Worm (Caenorhabditis elegans) whole organism, young adult: ENCODE results near the gene K08E4.3.

Source experiments
- B0261.1 ChIP-seq: sonication (generic microtip); optimal IDR thresholded peaks from 2 replicates; lab custom pipeline; 2016; ENCODE audit warnings: mild to moderate bottlenecking, missing genetic modification characterization, moderate library complexity, missing compliant biosample characterization
- D2030.7 ChIP-seq: fragments of 200-800 bp; sonication (Bioruptor generic); IDR thresholded peaks from 2 replicates; pipeline ENCODE4 v1.3.6; 2022; ENCODE audit warnings: missing genetic modification reagents, missing genetic modification characterization, missing compliant biosample characterization
- F33H1.4 ChIP-seq: fragments of 200-800 bp; sonication (Bioruptor generic); IDR thresholded peaks from 2 replicates; pipeline ENCODE4 v1.3.6; 2022; ENCODE audit warnings: missing genetic modification reagents, missing genetic modification characterization, missing compliant biosample characterization
- F37B4.10 ChIP-seq: fragments of 200-800 bp; sonication (Bioruptor generic); IDR thresholded peaks from 2 replicates; pipeline ENCODE4 v1.3.6; 2022; ENCODE audit warnings: missing genetic modification characterization, missing compliant biosample characterization
- F49E8.2 ChIP-seq: sonication (generic microtip); optimal IDR thresholded peaks from 3 replicates; lab custom pipeline; 2017; ENCODE audit warnings: missing genetic modification characterization, mild to moderate bottlenecking, missing compliant biosample characterization, antibody characterized with exemption, moderate library complexity; ENCODE audit not compliant: insufficient read depth
- F57C9.4 ChIP-seq: sonication (generic microtip); optimal IDR thresholded peaks from 2 replicates; lab custom pipeline; 2017; ENCODE audit warnings: mild to moderate bottlenecking, missing genetic modification characterization, missing compliant biosample characterization
- K11D2.4 ChIP-seq: fragments of 200-800 bp; sonication (Bioruptor generic); IDR thresholded peaks from 2 replicates; pipeline ENCODE4 v1.3.6; 2022; ENCODE audit warnings: missing genetic modification reagents, missing genetic modification characterization, missing compliant biosample characterization
- Y56A3A.18 ChIP-seq: fragments of 200-800 bp; sonication (Bioruptor generic); IDR thresholded peaks from 2 replicates; pipeline ENCODE4 v1.3.6; 2022; ENCODE audit warnings: missing genetic modification reagents, missing genetic modification characterization, missing compliant biosample characterization
- Y67H2A.10 ChIP-seq: fragments of 200-800 bp; sonication (Bioruptor generic); conservative IDR thresholded peaks from 2 replicates; pipeline ENCODE4 v1.3.6; 2022; ENCODE audit warnings: missing genetic modification reagents, missing genetic modification characterization, missing compliant biosample characterization
- ZK185.1 ChIP-seq: sonication (generic microtip); optimal IDR thresholded peaks from 2 replicates; lab custom pipeline; 2016; ENCODE audit warnings: mild to moderate bottlenecking, missing genetic modification characterization, missing compliant biosample characterization; ENCODE audit not compliant: poor library complexity, severe bottlenecking
- akir-1 ChIP-seq: fragments of 200-800 bp; sonication (Bioruptor generic); optimal IDR thresholded peaks from 2 replicates; lab custom pipeline; 2018; ENCODE audit warnings: mild to moderate bottlenecking, missing genetic modification characterization, moderate library complexity, missing compliant biosample characterization
- ama-1 ChIP-seq, 3 experiments: fragments of 150-350 bp in 1 of 3; sonication (generic microtip) in 2 of 3; optimal IDR thresholded peaks; 2 replicates each; lab custom pipeline; 2014 to 2018; ENCODE audit warnings: missing biosample characterization in 2 of 3, missing genetic modification characterization in 2 of 3, missing genetic modification reagents in 2 of 3
- athp-1 ChIP-seq: sonication (generic microtip); optimal IDR thresholded peaks from 2 replicates; lab custom pipeline; 2017; ENCODE audit warnings: mild to moderate bottlenecking, missing genetic modification characterization, missing compliant biosample characterization
- attf-5 ChIP-seq: fragments of 200-800 bp; sonication (Bioruptor generic); optimal IDR thresholded peaks from 2 replicates; lab custom pipeline; 2018; ENCODE audit warnings: mild to moderate bottlenecking, missing genetic modification characterization, missing compliant biosample characterization
- ceh-27 ChIP-seq: fragments of 200-800 bp; sonication (Bioruptor generic); optimal IDR thresholded peaks from 2 replicates; lab custom pipeline; 2018; ENCODE audit warnings: mild to moderate bottlenecking, missing genetic modification characterization, moderate library complexity, missing compliant biosample characterization
- ceh-91 ChIP-seq: fragments of 200-800 bp; sonication (Bioruptor generic); IDR thresholded peaks from 2 replicates; pipeline ENCODE4 v1.3.6; 2022; ENCODE audit warnings: missing genetic modification reagents, missing genetic modification characterization, missing compliant biosample characterization
- chd-7 ChIP-seq: sonication (generic microtip); optimal IDR thresholded peaks from 2 replicates; lab custom pipeline; 2016; ENCODE audit warnings: mild to moderate bottlenecking, missing genetic modification characterization, moderate library complexity, missing compliant biosample characterization
- die-1 ChIP-seq: sonication (generic microtip); optimal IDR thresholded peaks from 2 replicates; lab custom pipeline; 2016; ENCODE audit warnings: missing genotype, mild to moderate bottlenecking, missing genetic modification characterization, missing compliant biosample characterization
- dox-1 ChIP-seq: fragments of 200-800 bp; sonication (Bioruptor generic); IDR thresholded peaks from 2 replicates; pipeline ENCODE4 v1.3.6; 2022; ENCODE audit warnings: missing genetic modification reagents, missing genetic modification characterization, missing compliant biosample characterization
- dpl-1 ChIP-seq: fragments of 150-350 bp; optimal IDR thresholded peaks from 2 replicates; lab custom pipeline; 2014; ENCODE audit warnings: missing biosample characterization, missing genetic modification reagents, missing genetic modification characterization
- efl-1 ChIP-seq: fragments of 150-350 bp; optimal IDR thresholded peaks from 2 replicates; lab custom pipeline; 2014; ENCODE audit warnings: missing biosample characterization, missing genetic modification reagents, missing genetic modification characterization
- egl-44 ChIP-seq: fragments of 200-800 bp; sonication (Bioruptor generic); IDR thresholded peaks from 2 replicates; pipeline ENCODE4 v1.3.6; 2022; ENCODE audit warnings: missing genetic modification reagents, missing genetic modification characterization, missing compliant biosample characterization
- ets-4 ChIP-seq: fragments of 200-800 bp; sonication (Bioruptor generic); optimal IDR thresholded peaks from 2 replicates; lab custom pipeline; 2018; ENCODE audit warnings: mild to moderate bottlenecking, missing genetic modification characterization, missing compliant biosample characterization
- fkh-3 ChIP-seq: sonication (generic microtip); optimal IDR thresholded peaks from 2 replicates; lab custom pipeline; 2016; ENCODE audit warnings: mild to moderate bottlenecking, missing genetic modification characterization, missing compliant biosample characterization
- him-1 ChIP-seq: sonication (generic microtip); optimal IDR thresholded peaks from 2 replicates; lab custom pipeline; 2016; ENCODE audit warnings: missing genotype, missing genetic modification reagents, missing genetic modification characterization, missing compliant biosample characterization
- hmg-1.2 ChIP-seq: fragments of 200-800 bp; sonication (Bioruptor generic); IDR thresholded peaks from 2 replicates; pipeline ENCODE4 v1.3.6; 2022; ENCODE audit warnings: missing genetic modification reagents, missing genetic modification characterization, missing compliant biosample characterization
- hmg-20 ChIP-seq: fragments of 200-800 bp; sonication (Bioruptor generic); IDR thresholded peaks from 2 replicates; pipeline ENCODE4 v1.3.6; 2022; ENCODE audit warnings: missing genetic modification reagents, missing genetic modification characterization, missing compliant biosample characterization
- lin-35 ChIP-seq, 3 experiments: fragments of 150-350 bp in 2 of 3; sonication (generic microtip) in 1 of 3; optimal IDR thresholded peaks; 2 replicates each; lab custom pipeline; 2014 to 2018; ENCODE audit warnings: missing biosample characterization in 3 of 3, missing genetic modification characterization in 3 of 3, missing genetic modification reagents in 3 of 3
- lin-40 ChIP-seq: sonication (generic microtip); optimal IDR thresholded peaks from 2 replicates; lab custom pipeline; 2016; ENCODE audit warnings: missing genetic modification characterization, mild to moderate bottlenecking, missing compliant biosample characterization, missing genotype, missing genetic modification reagents
- lin-54 ChIP-seq: fragments of 200-800 bp; sonication (Bioruptor generic); optimal IDR thresholded peaks from 2 replicates; lab custom pipeline; 2018; ENCODE audit warnings: mild to moderate bottlenecking, missing genetic modification characterization, missing compliant biosample characterization
- lsy-27 ChIP-seq: sonication (generic microtip); optimal IDR thresholded peaks from 2 replicates; lab custom pipeline; 2017; ENCODE audit warnings: missing genetic modification characterization, mild to moderate bottlenecking, missing compliant biosample characterization, antibody characterized with exemption, missing genotype, borderline replicate concordance; ENCODE audit not compliant: insufficient read depth
- madf-10 ChIP-seq: sonication (generic microtip); optimal IDR thresholded peaks from 2 replicates; lab custom pipeline; 2016; ENCODE audit warnings: mild to moderate bottlenecking, missing genetic modification characterization, missing compliant biosample characterization
- madf-3 ChIP-seq: fragments of 200-800 bp; sonication (Bioruptor generic); IDR thresholded peaks from 2 replicates; pipeline ENCODE4 v1.3.6; 2022; ENCODE audit warnings: missing genetic modification reagents, missing genetic modification characterization, missing compliant biosample characterization
- madf-8 ChIP-seq: fragments of 200-800 bp; sonication (Bioruptor generic); conservative IDR thresholded peaks from 2 replicates; pipeline ENCODE4 v1.3.6; 2022; ENCODE audit warnings: missing genetic modification reagents, missing genetic modification characterization, missing compliant biosample characterization
- mes-4 ChIP-seq: sonication (generic microtip); optimal IDR thresholded peaks from 2 replicates; lab custom pipeline; 2016; ENCODE audit warnings: missing genotype, missing genetic modification characterization, missing compliant biosample characterization
- nfya-1 ChIP-seq: sonication (generic microtip); optimal IDR thresholded peaks from 2 replicates; lab custom pipeline; 2017; ENCODE audit warnings: antibody characterized with exemption, missing compliant biosample characterization, missing genetic modification characterization, borderline replicate concordance; ENCODE audit not compliant: insufficient read depth
- nhr-120 ChIP-seq: fragments of 200-800 bp; sonication (Bioruptor generic); IDR thresholded peaks from 2 replicates; pipeline ENCODE4 v1.3.6; 2022; ENCODE audit warnings: missing genetic modification characterization, missing compliant biosample characterization
- nhr-179 ChIP-seq: sonication (generic microtip); optimal IDR thresholded peaks from 2 replicates; lab custom pipeline; 2016; ENCODE audit warnings: mild to moderate bottlenecking, missing genetic modification characterization, missing compliant biosample characterization
- nhr-90 ChIP-seq: sonication (generic microtip); optimal IDR thresholded peaks from 2 replicates; lab custom pipeline; 2016; ENCODE audit warnings: missing genotype, mild to moderate bottlenecking, missing genetic modification characterization, missing compliant biosample characterization
- pbrm-1 ChIP-seq: fragments of 200-800 bp; sonication (Bioruptor generic); IDR thresholded peaks from 2 replicates; pipeline ENCODE4 v1.3.6; 2022; ENCODE audit warnings: missing genetic modification reagents, missing genetic modification characterization, missing compliant biosample characterization
- repo-1 ChIP-seq: sonication (generic microtip); optimal IDR thresholded peaks from 2 replicates; lab custom pipeline; 2017; ENCODE audit warnings: mild to moderate bottlenecking, missing genetic modification characterization, missing compliant biosample characterization
- sdz-38 ChIP-seq: sonication (generic microtip); optimal IDR thresholded peaks from 2 replicates; lab custom pipeline; 2016; ENCODE audit warnings: missing genotype, missing genetic modification characterization, missing compliant biosample characterization
- snpc-1.1 ChIP-seq: sonication (generic microtip); optimal IDR thresholded peaks from 2 replicates; lab custom pipeline; 2017; ENCODE audit warnings: missing genetic modification characterization, mild to moderate bottlenecking, missing compliant biosample characterization, antibody characterized with exemption, moderate library complexity, missing genotype, missing genetic modification reagents; ENCODE audit not compliant: insufficient read depth
- unc-130 ChIP-seq: sonication (generic microtip); optimal IDR thresholded peaks from 2 replicates; lab custom pipeline; 2016; ENCODE audit warnings: missing genetic modification reagents, missing genetic modification characterization, missing compliant biosample characterization
- zim-3 ChIP-seq: sonication (generic microtip); optimal IDR thresholded peaks from 2 replicates; lab custom pipeline; 2017; ENCODE audit warnings: mild to moderate bottlenecking, missing genetic modification characterization, moderate library complexity, missing compliant biosample characterization
- ztf-25 ChIP-seq: fragments of 200-800 bp; sonication (Bioruptor generic); IDR thresholded peaks from 2 replicates; pipeline ENCODE4 v1.3.6; 2022; ENCODE audit warnings: missing genetic modification reagents, missing genetic modification characterization, missing compliant biosample characterization
- ztf-26 ChIP-seq: sonication (generic microtip); optimal IDR thresholded peaks from 2 replicates; lab custom pipeline; 2017; ENCODE audit warnings: missing genetic modification characterization, missing compliant biosample characterization
- ztf-28 ChIP-seq: fragments of 200-800 bp; sonication (Bioruptor generic); IDR thresholded peaks from 2 replicates; pipeline ENCODE4 v1.3.6; 2022; ENCODE audit warnings: missing genetic modification reagents, missing genetic modification characterization, missing compliant biosample characterization
- ztf-6 ChIP-seq: fragments of 200-800 bp; sonication (Bioruptor generic); IDR thresholded peaks from 2 replicates; pipeline ENCODE4 v1.3.6; 2022; ENCODE audit warnings: missing genetic modification reagents, missing genetic modification characterization, missing compliant biosample characterization

Gene K08E4.3

DNA sequence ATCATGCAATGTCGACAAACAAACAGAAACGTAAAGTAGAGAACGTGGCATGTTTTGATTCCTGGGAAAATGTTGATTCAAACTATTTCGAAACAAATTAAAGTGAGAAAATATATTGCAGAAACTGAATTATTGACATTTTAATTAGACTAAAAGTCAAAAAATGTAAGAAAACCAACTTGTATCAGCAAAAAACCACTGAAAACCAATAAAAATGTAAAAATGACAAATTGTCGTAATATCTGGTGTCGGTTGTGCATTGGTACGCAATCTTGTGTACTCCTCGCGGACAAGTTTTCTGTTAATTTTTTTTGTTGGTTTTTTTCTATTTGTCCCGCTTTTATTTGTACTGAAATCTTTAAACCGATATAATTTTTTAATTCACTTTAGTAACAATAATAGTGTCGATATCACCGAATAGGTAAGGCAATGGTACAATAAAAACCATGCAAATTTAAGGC is 27.8 kb upstream of the K08E4.3 start, which contains the start of gene T12G3.11 (continued):
- TF ChIP-seq nfya-1 (tag; lab: Kevin White, UChicago) (no peak), D2030.7 (GFP tag; lab: Robert Waterston, UW) (no peak; the same call in 1 of the 2 replicates), ZK185.1 (tag; lab: Kevin White, UChicago) (no peak), Y56A3A.18 (GFP tag; lab: Robert Waterston, UW) (no peak), sdz-38 (tag; lab: Kevin White, UChicago) (no peak), nhr-120 (no peak), ztf-26 (tag; lab: Kevin White, UChicago) (no peak), Y67H2A.10 (no peak), lsy-27 (tag; lab: Kevin White, UChicago) (no peak), ama-1 (optimal IDR thresholded peaks at IDR 0.05; lab: Kevin White, UChicago) (no peak), ama-1 (GFP tag; optimal IDR thresholded peaks at IDR 0.05; lab: Kevin White, UChicago) (no peak), nhr-90 (no peak), zim-3 (tag; lab: Kevin White, UChicago) (no peak), B0261.1 (tag; lab: Kevin White, UChicago) (no peak), lin-40 (tag; lab: Kevin White, UChicago) (no peak), K11D2.4 (GFP tag; lab: Robert Waterston, UW) (no peak), lin-54 (GFP tag; lab: Kevin White, UChicago) (peak; percentile 38), lin-35 (GFP tag; optimal IDR thresholded peaks at IDR 0.05; lab: Kevin White, UChicago) (peak in 1 of 3 experiments; percentile 32), dpl-1 (GFP tag; lab: Kevin White, UChicago) (peak; percentile 27), attf-5 (GFP tag; lab: Kevin White, UChicago) (no peak), fkh-3 (no peak), ztf-6 (GFP tag; lab: Robert Waterston, UW) (no peak), akir-1 (GFP tag; lab: Kevin White, UChicago) (no peak), unc-130 (GFP tag; lab: Kevin White, UChicago) (no peak), ceh-91 (GFP tag; lab: Robert Waterston, UW) (no peak), F57C9.4 (no peak), hmg-1.2 (GFP tag; lab: Robert Waterston, UW) (no peak), madf-8 (GFP tag; lab: Robert Waterston, UW) (no peak), egl-44 (GFP tag; lab: Robert Waterston, UW) (no peak), F37B4.10 (no peak), pbrm-1 (GFP tag; lab: Robert Waterston, UW) (no peak), athp-1 (tag; lab: Kevin White, UChicago) (no peak), nhr-179 (tag; lab: Kevin White, UChicago) (no peak), F49E8.2 (tag; lab: Kevin White, UChicago) (no peak), die-1 (tag; lab: Kevin White, UChicago) (no peak), madf-10 (no peak), dox-1 (no peak), mes-4 (tag; lab: Kevin White, UChicago) (no peak), chd-7 (tag; lab: Kevin White, UChicago) (no peak), repo-1 (tag; lab: Kevin White, UChicago) (no peak), hmg-20 (GFP tag; lab: Robert Waterston, UW) (no peak), F33H1.4 (GFP tag; lab: Robert Waterston, UW) (no peak; the same call in 1 of the 2 replicates), madf-3 (GFP tag; lab: Robert Waterston, UW) (0 out of 2 replicates have a peak, but pooled peaks have one; percentile 61), ztf-28 (GFP tag; lab: Robert Waterston, UW) (no peak), ceh-27 (GFP tag; lab: Kevin White, UChicago) (no peak), ztf-25 (GFP tag; lab: Robert Waterston, UW) (no peak), him-1 (no peak), snpc-1.1 (tag; lab: Kevin White, UChicago) (no peak), ets-4 (GFP tag; lab: Kevin White, UChicago) (no peak), efl-1 (GFP tag; lab: Kevin White, UChicago) (peak; percentile 28)
